Fruit fly (Drosophila melanogaster): ENCODE measurements around the gene Hsp27.

The Hsp27 gene

dm6 chr3L:9377198-9378035 is 6.4 kb upstream of the Hsp27 start, which contains the start of gene Hsp26 (continued):
- TF ChIP-seq CG1647 (GFP tag; optimal IDR thresholded peaks at IDR 0.05), result peak; percentile 58
- peak; percentile 38 for TF ChIP-seq CG6654 (GFP tag; optimal IDR thresholded peaks at IDR 0.05)
- TF ChIP-seq bsh (GFP tag; optimal IDR thresholded peaks at IDR 0.05), result peak; percentile 74 to 93
- TF ChIP-seq CG16779 (GFP tag; IDR thresholded peaks at IDR 0.05), result no peak; the same call in 1 of the 2 replicates
- TF ChIP-seq CG16813 (GFP tag; IDR thresholded peaks at IDR 0.05; ENCODE audit: partially characterized antibody), result no peak
- TF ChIP-seq nerfin-1 (tag; optimal IDR thresholded peaks at IDR 0.05), result peak; percentile 70
- TF ChIP-seq tup (GFP tag; optimal IDR thresholded peaks at IDR 0.05), result peak; percentile 45
- no peak for TF ChIP-seq sna (GFP tag; IDR thresholded peaks at IDR 0.05; ENCODE audit: partially characterized antibody)
- TF ChIP-seq Deaf1 (tag; optimal IDR thresholded peaks at IDR 0.05), result peak; percentile 71
- no peak for TF ChIP-seq Hr39 (optimal IDR thresholded peaks at IDR 0.05)
- peak; percentile 84 for TF ChIP-seq Ada2b (GFP tag; IDR thresholded peaks at IDR 0.05)
- TF ChIP-seq Sry-δ (GFP tag; optimal IDR thresholded peaks at IDR 0.05), result peak; percentile 24
- no peak for TF ChIP-seq Doc3 (GFP tag; IDR thresholded peaks at IDR 0.05; ENCODE audit: partially characterized antibody)
- TF ChIP-seq CoRest (tag; optimal IDR thresholded peaks at IDR 0.05), result peak; percentile 81
- TF ChIP-seq Hr78 (GFP tag; optimal IDR thresholded peaks at IDR 0.05), result peak in 1 of 2 experiments; percentile 64
- no peak for TF ChIP-seq zen2 (GFP tag; IDR thresholded peaks at IDR 0.05; ENCODE audit: partially characterized antibody)
- peak; percentile 85 for TF ChIP-seq mam (GFP tag; optimal IDR thresholded peaks at IDR 0.05)
- TF ChIP-seq CG10147 (GFP tag; optimal IDR thresholded peaks at IDR 0.05), result peak; percentile 74
- peak; percentile 59 for TF ChIP-seq Spps (tag; optimal IDR thresholded peaks at IDR 0.05)
- TF ChIP-seq pho (GFP tag; optimal IDR thresholded peaks at IDR 0.05), result peak; percentile 83
- no peak for TF ChIP-seq gt (GFP tag; IDR thresholded peaks at IDR 0.05)
- TF ChIP-seq Hr3 (GFP tag; optimal IDR thresholded peaks at IDR 0.05), result peak; percentile 80
- TF ChIP-seq Blimp-1 (GFP tag; optimal IDR thresholded peaks at IDR 0.05), result peak; percentile 84
- TF ChIP-seq vfl (GFP tag; optimal IDR thresholded peaks at IDR 0.05), result peak; percentile 70
- no peak for TF ChIP-seq br (optimal IDR thresholded peaks at IDR 0.05)
- TF ChIP-seq Atf6 (GFP tag; IDR thresholded peaks at IDR 0.05), result peak; percentile 92
- TF ChIP-seq CG1832 (GFP tag; optimal IDR thresholded peaks at IDR 0.05), result no peak
- peak; percentile 34 for TF ChIP-seq CG3838 (GFP tag; optimal IDR thresholded peaks at IDR 0.05)
- peak; percentile 84 for TF ChIP-seq bcd (GFP tag; optimal IDR thresholded peaks at IDR 0.05)
- peak; percentile 78 for TF ChIP-seq CG1233 (GFP tag; optimal IDR thresholded peaks at IDR 0.05)
- TF ChIP-seq CG11456 (GFP tag; IDR thresholded peaks at IDR 0.05), result peak; percentile 61; the same call in 1 of the 3 replicates
- TF ChIP-seq CG5953 (GFP tag; IDR thresholded peaks at IDR 0.05), result peak; percentile 81; the same call in 1 of the 2 replicates
- TF ChIP-seq CG4617 (GFP tag; optimal IDR thresholded peaks at IDR 0.05; ENCODE audit: borderline replicate concordance), result peak; percentile 44
- TF ChIP-seq CG3281 (GFP tag; optimal IDR thresholded peaks at IDR 0.05), result peak; percentile 84
- peak; percentile 49 for TF ChIP-seq CG12071 (GFP tag; optimal IDR thresholded peaks at IDR 0.05)
- TF ChIP-seq cato (GFP tag; optimal IDR thresholded peaks at IDR 0.05; ENCODE audit: borderline replicate concordance), result peak; percentile 75
- no peak for TF ChIP-seq CG9215 (GFP tag; IDR thresholded peaks at IDR 0.05)
- TF ChIP-seq peb (GFP tag; IDR thresholded peaks at IDR 0.05), result peak; percentile 72
- peak; percentile 61 for TF ChIP-seq CG9932 (GFP tag; IDR thresholded peaks at IDR 0.05)
- peak; percentile 81 for TF ChIP-seq pum (GFP tag; optimal IDR thresholded peaks at IDR 0.05)
- TF ChIP-seq Ssrp (tag; optimal IDR thresholded peaks at IDR 0.05), result peak; percentile 70
- TF ChIP-seq CG14014 (GFP tag; IDR thresholded peaks at IDR 0.05), result peak; percentile 85
- TF ChIP-seq h (optimal IDR thresholded peaks at IDR 0.05), result no peak
- TF ChIP-seq CG4328 (GFP tag; optimal IDR thresholded peaks at IDR 0.05), result peak; percentile 13
- peak; percentile 84 for TF ChIP-seq CG18599 (GFP tag; optimal IDR thresholded peaks at IDR 0.05)
- peak; percentile 83 for TF ChIP-seq Bteb2 (GFP tag; optimal IDR thresholded peaks at IDR 0.05)
- peak; percentile 90 for TF ChIP-seq Side (GFP tag; optimal IDR thresholded peaks at IDR 0.05)
- peak; percentile 84 for TF ChIP-seq gsb-n (tag; optimal IDR thresholded peaks at IDR 0.05)
- peak; percentile 86 for TF ChIP-seq CG2678 (tag; optimal IDR thresholded peaks at IDR 0.05)
